Worm (Caenorhabditis elegans) whole organism, late embryonic: ENCODE results near the gene tbc-17.

ENCODE experiments used
- C38D4.7 ChIP-seq: fragments of 200-800 bp; sonication (Bioruptor generic); optimal IDR thresholded peaks from 2 replicates; lab custom pipeline; 2018; ENCODE audit warnings: mild to moderate bottlenecking, missing genetic modification characterization, moderate library complexity, missing compliant biosample characterization
- T23F11.4 ChIP-seq: fragments of 200-800 bp; sonication (Bioruptor generic); optimal IDR thresholded peaks from 2 replicates; lab custom pipeline; 2018; ENCODE audit warnings: mild to moderate bottlenecking, missing genetic modification characterization, missing compliant biosample characterization
- ahr-1 ChIP-seq: sonication (generic microtip); optimal IDR thresholded peaks from 2 replicates; lab custom pipeline; 2016; ENCODE audit warnings: missing genetic modification characterization, missing compliant biosample characterization
- ama-1 ChIP-seq: fragments of 150-350 bp; optimal IDR thresholded peaks from 2 replicates; lab custom pipeline; 2014
- ceh-14 ChIP-seq: sonication (generic microtip); optimal IDR thresholded peaks from 2 replicates; lab custom pipeline; 2016; ENCODE audit warnings: missing genotype, missing genetic modification characterization, missing compliant biosample characterization
- ceh-2 ChIP-seq: sonication (generic microtip); optimal IDR thresholded peaks from 2 replicates; lab custom pipeline; 2016; ENCODE audit warnings: missing genotype, missing genetic modification characterization, missing compliant biosample characterization
- ceh-22 ChIP-seq: sonication (generic microtip); optimal IDR thresholded peaks from 2 replicates; lab custom pipeline; 2017; ENCODE audit warnings: missing biosample characterization, missing genetic modification characterization
- ceh-24 ChIP-seq: sonication (generic microtip); optimal IDR thresholded peaks from 2 replicates; lab custom pipeline; 2016; ENCODE audit warnings: mild to moderate bottlenecking, missing genetic modification characterization, missing compliant biosample characterization
- ceh-30 ChIP-seq: fragments of 150-350 bp; optimal IDR thresholded peaks from 2 replicates; lab custom pipeline; 2014; ENCODE audit warnings: missing biosample characterization, missing genetic modification characterization
- ceh-31 ChIP-seq: sonication (generic microtip); optimal IDR thresholded peaks from 2 replicates; lab custom pipeline; 2016; ENCODE audit warnings: missing genetic modification characterization, missing compliant biosample characterization
- ceh-45 ChIP-seq: fragments of 200-800 bp; sonication (Bioruptor generic); IDR thresholded peaks from 2 replicates; pipeline ENCODE4 v1.3.6; 2022; ENCODE audit warnings: missing genetic modification reagents, missing genetic modification characterization, missing compliant biosample characterization
- ceh-9 ChIP-seq: sonication (generic microtip); optimal IDR thresholded peaks from 2 replicates; lab custom pipeline; 2016; ENCODE audit warnings: mild to moderate bottlenecking, missing genetic modification characterization, inconsistent platforms, missing compliant biosample characterization
- dve-1 ChIP-seq: sonication (generic microtip); optimal IDR thresholded peaks from 2 replicates; lab custom pipeline; 2017; ENCODE audit warnings: antibody characterized with exemption, mild to moderate bottlenecking, missing genetic modification characterization, missing compliant biosample characterization
- elt-2 ChIP-seq: sonication (generic microtip); optimal IDR thresholded peaks from 2 replicates; lab custom pipeline; 2016; ENCODE audit warnings: missing genetic modification reagents, missing genetic modification characterization, missing compliant biosample characterization
- elt-4 ChIP-seq: sonication (generic microtip); optimal IDR thresholded peaks from 2 replicates; lab custom pipeline; 2016; ENCODE audit warnings: missing genetic modification characterization, missing compliant biosample characterization
- fkh-10 ChIP-seq: fragments of 150-350 bp; optimal IDR thresholded peaks from 2 replicates; lab custom pipeline; 2014; ENCODE audit warnings: missing biosample characterization, missing genetic modification reagents, missing genetic modification characterization
- fkh-6 ChIP-seq: sonication (generic microtip); optimal IDR thresholded peaks from 2 replicates; lab custom pipeline; 2016; ENCODE audit warnings: missing genetic modification characterization, missing compliant biosample characterization
- gmeb-2 ChIP-seq: sonication (generic microtip); optimal IDR thresholded peaks from 2 replicates; lab custom pipeline; 2016; ENCODE audit warnings: missing genetic modification characterization, inconsistent platforms, missing compliant biosample characterization
- hlh-13 ChIP-seq: fragments of 200-800 bp; sonication (Bioruptor generic); optimal IDR thresholded peaks from 2 replicates; lab custom pipeline; 2018; ENCODE audit warnings: mild to moderate bottlenecking, missing genetic modification characterization, missing compliant biosample characterization
- hlh-15 ChIP-seq: sonication (generic microtip); optimal IDR thresholded peaks from 2 replicates; lab custom pipeline; 2016; ENCODE audit warnings: missing genetic modification characterization, missing compliant biosample characterization
- hlh-6 ChIP-seq: sonication (generic microtip); optimal IDR thresholded peaks from 2 replicates; lab custom pipeline; 2016; ENCODE audit warnings: missing genotype, missing genetic modification characterization, missing compliant biosample characterization
- lim-6 ChIP-seq: sonication (generic microtip); optimal IDR thresholded peaks from 2 replicates; lab custom pipeline; 2016; ENCODE audit warnings: missing genetic modification characterization, missing compliant biosample characterization
- nhr-11 ChIP-seq: fragments of 150-350 bp; optimal IDR thresholded peaks from 2 replicates; lab custom pipeline; 2014; ENCODE audit warnings: missing biosample characterization, missing genetic modification characterization
- npax-4 ChIP-seq: sonication (generic microtip); optimal IDR thresholded peaks from 2 replicates; lab custom pipeline; 2016; ENCODE audit warnings: missing genetic modification characterization, missing compliant biosample characterization
- odd-2 ChIP-seq: sonication (generic microtip); optimal IDR thresholded peaks from 2 replicates; lab custom pipeline; 2017; ENCODE audit warnings: antibody characterized with exemption, mild to moderate bottlenecking, missing genetic modification characterization, missing compliant biosample characterization
- pag-3 ChIP-seq: sonication (generic microtip); optimal IDR thresholded peaks from 2 replicates; lab custom pipeline; 2016; ENCODE audit warnings: missing compliant biosample characterization, missing genetic modification characterization, borderline replicate concordance
- pat-9 ChIP-seq: fragments of 200-800 bp; sonication (Bioruptor generic); optimal IDR thresholded peaks from 2 replicates; lab custom pipeline; 2018; ENCODE audit warnings: mild to moderate bottlenecking, missing genetic modification characterization, moderate library complexity, missing compliant biosample characterization
- pax-1 ChIP-seq: fragments of 150-350 bp; optimal IDR thresholded peaks from 2 replicates; lab custom pipeline; 2014; ENCODE audit warnings: missing biosample characterization, missing genetic modification characterization
- pha-2 ChIP-seq: sonication (generic microtip); optimal IDR thresholded peaks from 2 replicates; lab custom pipeline; 2017; ENCODE audit warnings: mild to moderate bottlenecking, missing genetic modification characterization, missing compliant biosample characterization
- pqm-1 ChIP-seq: sonication (generic microtip); optimal IDR thresholded peaks from 2 replicates; lab custom pipeline; 2016; ENCODE audit warnings: missing genetic modification characterization, missing compliant biosample characterization
- ref-2 ChIP-seq: sonication (generic microtip); optimal IDR thresholded peaks from 2 replicates; lab custom pipeline; 2016; ENCODE audit warnings: missing genetic modification characterization, missing compliant biosample characterization
- rnt-1 ChIP-seq: sonication (generic microtip); optimal IDR thresholded peaks from 2 replicates; lab custom pipeline; 2016; ENCODE audit warnings: missing genetic modification characterization, missing compliant biosample characterization
- sox-2 ChIP-seq: fragments of 200-800 bp; sonication (Bioruptor generic); IDR thresholded peaks from 2 replicates; pipeline ENCODE4 v1.3.6; 2022; ENCODE audit warnings: missing genetic modification reagents, missing genetic modification characterization, missing compliant biosample characterization
- tbx-7 ChIP-seq: sonication (generic microtip); optimal IDR thresholded peaks from 2 replicates; lab custom pipeline; 2016; ENCODE audit warnings: missing genotype, missing genetic modification characterization, missing compliant biosample characterization
- unc-3 ChIP-seq, 2 experiments: fragments of 200-800 bp in 1 of 2; sonication (Bioruptor generic) in 1 of 2; sonication (generic microtip) in 1 of 2; conservative IDR thresholded peaks in 1 of 2; optimal IDR thresholded peaks in 1 of 2; 2 replicates each; pipeline versions ENCODE4 v1.3.6 to Lab custom; 2016 to 2022; ENCODE audit warnings: missing compliant biosample characterization in 2 of 2, missing genetic modification characterization in 2 of 2, missing genetic modification reagents in 1 of 2
- unc-42 ChIP-seq: sonication (generic microtip); optimal IDR thresholded peaks from 2 replicates; lab custom pipeline; 2016; ENCODE audit warnings: missing genotype, missing genetic modification characterization, missing compliant biosample characterization
- zip-5 ChIP-seq: sonication (generic microtip); optimal IDR thresholded peaks from 2 replicates; lab custom pipeline; 2016; ENCODE audit warnings: missing genetic modification characterization, missing compliant biosample characterization
- ztf-16 ChIP-seq: sonication (generic microtip); optimal IDR thresholded peaks from 2 replicates; lab custom pipeline; 2017; ENCODE audit warnings: missing genetic modification characterization, missing compliant biosample characterization

The tbc-17 gene

DNA sequence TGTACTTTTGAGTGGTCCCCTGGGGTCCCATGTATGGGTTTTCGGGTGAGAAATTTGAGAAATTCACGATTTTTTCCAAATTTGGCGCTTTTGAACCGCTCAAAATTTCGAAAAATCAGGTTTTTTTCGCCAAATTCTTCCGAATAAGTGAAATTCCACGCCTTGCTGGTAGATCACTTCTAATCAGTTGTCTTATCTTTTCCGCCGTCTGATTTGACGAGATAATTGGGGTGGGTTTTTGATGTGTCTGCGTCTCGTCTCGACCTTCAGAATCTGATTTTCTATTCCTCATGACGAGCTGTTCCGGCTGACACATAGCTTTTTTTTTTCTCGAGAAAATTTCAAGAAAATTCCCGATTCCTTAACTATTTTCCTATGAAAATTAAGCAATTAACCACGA is 4.9 kb upstream of the tbc-17 start:
- TF ChIP-seq ceh-2 (no peak), elt-2 (peak; percentile 60), rnt-1 (no peak), tbx-7 (no peak)

DNA sequence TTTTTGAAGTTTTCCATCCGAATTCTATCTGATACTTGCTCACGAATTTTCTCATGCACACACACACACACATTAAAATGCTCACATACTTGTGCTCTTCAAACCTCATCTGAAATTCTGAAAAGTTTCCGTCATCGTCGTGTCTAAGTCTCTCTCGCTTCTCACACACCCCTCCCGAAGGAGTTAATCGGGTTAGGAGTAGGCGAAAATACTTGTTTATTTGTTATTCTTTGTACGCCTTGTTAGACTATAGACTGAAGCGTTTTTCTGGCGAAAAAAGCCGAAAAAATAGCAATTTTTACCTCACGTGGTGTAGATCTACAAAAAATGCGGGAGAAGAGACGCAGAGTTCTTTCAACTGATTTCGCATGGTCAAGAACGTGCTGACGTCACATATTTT is 3.3 kb upstream of the tbc-17 start:
- no peak for TF ChIP-seq ztf-16 (tag; lab: Kevin White, UChicago)
- TF ChIP-seq unc-42, result peak; percentile 54

DNA sequence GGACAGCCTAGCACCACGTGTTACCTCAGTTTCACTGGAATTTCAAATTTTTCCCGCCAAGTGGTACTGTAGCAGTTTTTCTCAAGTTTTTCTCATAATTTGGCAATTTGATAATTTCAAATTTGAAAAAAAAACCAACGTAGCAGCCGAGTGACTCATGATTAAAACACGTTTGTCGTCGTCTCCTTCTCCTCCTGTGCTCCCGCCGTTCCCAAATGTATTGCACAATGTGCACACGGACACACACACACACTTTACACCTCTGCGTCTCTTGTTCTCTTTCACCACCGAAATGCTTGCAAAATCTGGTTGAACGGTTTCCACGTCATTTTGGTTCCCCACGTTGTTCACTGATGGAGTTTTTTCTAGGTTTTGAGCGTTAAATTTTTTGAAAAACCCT is 2.9 kb upstream of the tbc-17 start:
- TF ChIP-seq npax-4 (no peak), rnt-1 (no peak), ahr-1 (no peak), T23F11.4 (GFP tag; lab: Kevin White, UChicago) (no peak), ceh-9 (tag; lab: Kevin White, UChicago) (no peak), nhr-11 (tag; lab: Kevin White, UChicago) (no peak), ceh-24 (tag; lab: Kevin White, UChicago) (no peak), pqm-1 (tag; lab: Kevin White, UChicago) (no peak), unc-42 (no peak), C38D4.7 (no peak), tbx-7 (no peak), pat-9 (tag; lab: Kevin White, UChicago) (no peak), sox-2 (GFP tag; lab: Robert Waterston, UW) (no peak), ceh-22 (no peak), pha-2 (tag; lab: Kevin White, UChicago) (no peak), hlh-13 (no peak)

DNA sequence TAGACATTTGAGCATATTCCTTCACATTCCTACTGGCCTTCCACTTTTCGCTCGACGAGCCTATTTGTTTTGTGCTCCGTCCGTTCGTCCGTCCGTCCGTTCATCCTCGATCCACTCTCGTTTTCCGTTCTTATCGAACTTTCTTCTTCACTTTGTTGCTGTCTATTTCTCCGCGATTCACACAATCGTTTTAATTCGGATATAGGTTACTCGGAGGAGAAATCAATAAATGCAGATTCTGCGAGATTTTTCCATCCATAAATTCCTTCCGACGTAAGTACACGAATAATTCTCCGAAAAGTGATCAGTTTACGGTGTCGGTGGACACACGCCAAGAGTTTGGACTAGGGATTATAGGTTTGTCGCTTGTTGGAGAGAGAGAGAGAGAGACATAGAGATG is 1.5 kb upstream of the tbc-17 start:
- TF ChIP-seq pag-3 (tag; lab: Kevin White, UChicago), result no peak
- TF ChIP-seq hlh-15 (tag; lab: Kevin White, UChicago), result no peak
- TF ChIP-seq odd-2 (tag; lab: Kevin White, UChicago), result no peak
- no peak for TF ChIP-seq lim-6 (tag; lab: Kevin White, UChicago)
- TF ChIP-seq hlh-6 (tag; lab: Kevin White, UChicago), result no peak
- no peak for TF ChIP-seq ama-1 (lab: Kevin White, UChicago)
- no peak for TF ChIP-seq zip-5 (tag; lab: Kevin White, UChicago)
- TF ChIP-seq hlh-13, result no peak
- TF ChIP-seq ref-2, result no peak
- no peak for TF ChIP-seq fkh-10
- no peak for TF ChIP-seq ceh-30 (tag; lab: Kevin White, UChicago)
- TF ChIP-seq dve-1 (tag; lab: Kevin White, UChicago), result no peak
- TF ChIP-seq ceh-45 (GFP tag; lab: Robert Waterston, UW), result no peak
- TF ChIP-seq unc-3 (GFP tag; conservative IDR thresholded peaks at IDR 0.05; lab: Robert Waterston, UW), result no peak
- no peak for TF ChIP-seq unc-3 (tag; optimal IDR thresholded peaks at IDR 0.05; lab: Kevin White, UChicago)

DNA sequence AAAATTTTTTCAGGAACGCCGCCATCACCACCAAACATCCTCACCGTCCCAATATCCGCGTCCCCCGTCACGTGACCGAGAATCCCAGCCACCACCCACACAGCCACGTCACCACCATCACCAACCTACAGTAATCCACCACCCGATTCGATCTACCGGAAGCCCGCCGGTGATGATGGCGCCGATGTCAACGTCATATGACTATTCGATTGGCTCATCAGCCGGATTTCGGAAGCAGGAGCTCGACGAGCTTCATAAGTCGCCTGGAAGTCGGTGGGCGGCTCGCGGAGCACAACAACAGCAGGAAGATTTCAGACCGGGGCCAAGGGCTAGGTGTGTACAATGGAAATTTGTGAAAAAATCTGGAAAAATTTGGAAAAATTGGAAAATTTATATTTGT is 1.9 kb downstream of the tbc-17 start:
- TF ChIP-seq ztf-16 (tag; lab: Kevin White, UChicago) (no peak), zip-5 (tag; lab: Kevin White, UChicago) (no peak), dve-1 (tag; lab: Kevin White, UChicago) (no peak), fkh-6 (tag; lab: Kevin White, UChicago) (no peak), gmeb-2 (tag; lab: Kevin White, UChicago) (no peak), elt-4 (no peak), ceh-31 (tag; lab: Kevin White, UChicago) (no peak), pax-1 (tag; lab: Kevin White, UChicago) (no peak), ceh-14 (tag; lab: Kevin White, UChicago) (no peak)
